Worm (Caenorhabditis elegans) whole organism, midembryonic: Measurements from ENCODE around the gene dpf-7.

ENCODE experiments used
- T22C8.4 ChIP-seq: fragments of 200-800 bp; sonication (Bioruptor generic); IDR thresholded peaks from 2 replicates; pipeline ENCODE4 v1.3.6; 2022; ENCODE audit warnings: missing genetic modification characterization, missing compliant biosample characterization
- cog-1 ChIP-seq: sonication (generic microtip); optimal IDR thresholded peaks from 2 replicates; lab custom pipeline; 2016; ENCODE audit warnings: missing genetic modification characterization, missing compliant biosample characterization
- flt-1 ChIP-seq: fragments of 200-800 bp; sonication (Bioruptor generic); IDR thresholded peaks from 2 replicates; pipeline ENCODE4 v1.3.6; 2022; ENCODE audit warnings: missing genetic modification characterization, missing compliant biosample characterization
- klf-2 ChIP-seq: fragments of 200-800 bp; sonication (Bioruptor generic); conservative IDR thresholded peaks from 2 replicates; pipeline ENCODE4 v1.3.6; 2022; ENCODE audit warnings: missing genetic modification reagents, missing genetic modification characterization, missing compliant biosample characterization
- med-1 ChIP-seq: sonication (generic microtip); optimal IDR thresholded peaks from 2 replicates; lab custom pipeline; 2017; ENCODE audit warnings: missing genetic modification characterization, mild to moderate bottlenecking, missing compliant biosample characterization, antibody characterized with exemption, missing genetic modification reagents; ENCODE audit not compliant: insufficient read depth
- ref-1 ChIP-seq: fragments of 200-800 bp; sonication (Bioruptor generic); conservative IDR thresholded peaks from 2 replicates; pipeline ENCODE4 v1.3.6; 2022; ENCODE audit warnings: missing genetic modification reagents, missing genetic modification characterization, missing compliant biosample characterization
- tab-1 ChIP-seq: fragments of 200-800 bp; sonication (Bioruptor generic); IDR thresholded peaks from 2 replicates; pipeline ENCODE4 v1.3.6; 2022; ENCODE audit warnings: missing genetic modification characterization, missing compliant biosample characterization
- ztf-23 ChIP-seq: fragments of 200-800 bp; sonication (Bioruptor generic); IDR thresholded peaks from 2 replicates; pipeline ENCODE4 v1.3.6; 2022; ENCODE audit warnings: missing genetic modification reagents, missing genetic modification characterization, missing compliant biosample characterization
- ztf-29 ChIP-seq: fragments of 200-800 bp; sonication (Bioruptor generic); IDR thresholded peaks from 2 replicates; pipeline ENCODE4 v1.3.6; 2022; ENCODE audit warnings: missing genetic modification reagents, missing genetic modification characterization, missing compliant biosample characterization

dpf-7 gene

DNA sequence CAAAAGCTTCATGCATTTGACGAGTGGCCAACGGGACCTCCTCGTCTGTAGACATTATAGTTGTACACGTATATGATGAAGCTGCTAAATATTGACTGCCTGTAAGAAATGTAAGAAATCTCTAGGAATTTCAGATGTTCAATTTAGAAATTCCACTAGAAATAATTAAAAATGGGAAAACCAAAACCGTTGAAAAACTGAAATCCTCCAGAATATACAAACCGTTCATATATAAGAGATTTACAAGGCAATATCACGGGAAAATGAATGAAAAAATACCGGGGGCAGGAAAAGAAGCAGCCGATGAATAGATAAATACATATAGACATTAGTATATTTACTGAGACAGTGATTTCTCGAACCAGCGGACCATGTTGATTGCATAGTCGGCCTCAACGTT, at the start of gene dpf-7:
TSS of gene dpf-7 (minus strand) at position 101 of the 400 bp plus-strand sequence.
- no peak for TF ChIP-seq klf-2
- no peak for TF ChIP-seq T22C8.4
- TF ChIP-seq ztf-29, result no peak
- no peak for TF ChIP-seq flt-1 (GFP tag; lab: Robert Waterston, UW)
- TF ChIP-seq ztf-23 (GFP tag; lab: Robert Waterston, UW), result no peak
- no peak for TF ChIP-seq ref-1 (GFP tag; lab: Robert Waterston, UW)
- no peak for TF ChIP-seq med-1 (GFP tag; lab: Kevin White, UChicago)
- TF ChIP-seq cog-1 (tag; lab: Kevin White, UChicago), result no peak
- no peak for TF ChIP-seq tab-1 (GFP tag; lab: Robert Waterston, UW)

DNA sequence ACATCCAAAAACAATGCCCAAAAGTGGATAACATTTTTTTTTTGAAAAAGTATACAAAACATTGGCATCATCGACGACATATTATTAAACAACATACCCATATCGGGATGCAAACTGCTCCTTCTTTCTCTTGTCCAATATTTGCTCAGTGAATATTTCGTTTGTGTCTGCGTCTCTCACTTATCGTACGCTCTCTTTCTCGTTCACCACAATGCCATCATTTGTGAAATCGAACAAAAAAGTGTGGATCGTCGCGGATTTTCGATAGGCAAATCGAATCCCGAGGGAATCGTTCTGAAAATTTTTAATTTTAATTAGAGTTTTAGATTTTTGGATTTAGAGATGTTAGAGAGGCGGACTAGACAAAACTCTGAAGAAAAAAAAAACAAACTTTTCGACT, 44.4 kb upstream of the dpf-7 start, which contains the start of gene tat-2:
TSS of gene tat-2 (minus strand) at position 101 of the 400 bp plus-strand sequence.
- TF ChIP-seq ztf-29 (no peak), klf-2 (no peak), ref-1 (GFP tag; lab: Robert Waterston, UW) (no peak), ztf-23 (GFP tag; lab: Robert Waterston, UW) (no peak), T22C8.4 (no peak), flt-1 (GFP tag; lab: Robert Waterston, UW) (no peak), med-1 (GFP tag; lab: Kevin White, UChicago) (no peak), tab-1 (GFP tag; lab: Robert Waterston, UW) (no peak), cog-1 (tag; lab: Kevin White, UChicago) (no peak)

DNA sequence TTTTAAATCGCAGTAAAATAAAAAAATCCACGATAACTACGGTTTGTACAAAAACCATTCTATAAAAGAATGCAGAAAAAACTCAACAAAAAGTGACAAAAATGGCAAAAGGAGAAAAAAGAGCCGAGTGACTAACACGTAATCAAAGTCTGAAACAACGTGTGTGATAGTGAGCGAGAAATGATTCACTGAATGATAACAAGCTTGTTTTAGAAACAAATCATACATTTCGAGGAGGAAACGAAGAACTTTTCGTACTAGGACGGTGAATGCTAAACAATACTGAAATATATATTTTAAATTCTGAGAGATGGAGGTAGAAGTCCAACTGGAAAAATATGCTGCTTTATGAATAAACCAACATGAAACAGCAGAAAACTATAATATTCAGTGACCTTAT, 39.6 kb upstream of the dpf-7 start:
- no peak for TF ChIP-seq tab-1 (GFP tag; lab: Robert Waterston, UW)
- TF ChIP-seq med-1 (GFP tag; lab: Kevin White, UChicago), result no peak
- TF ChIP-seq cog-1 (tag; lab: Kevin White, UChicago), result no peak
- TF ChIP-seq ztf-23 (GFP tag; lab: Robert Waterston, UW), result no peak
- TF ChIP-seq ztf-29, result no peak
- TF ChIP-seq T22C8.4, result no peak
- TF ChIP-seq ref-1 (GFP tag; lab: Robert Waterston, UW), result no peak
- TF ChIP-seq klf-2, result no peak
- TF ChIP-seq flt-1 (GFP tag; lab: Robert Waterston, UW), result no peak

DNA sequence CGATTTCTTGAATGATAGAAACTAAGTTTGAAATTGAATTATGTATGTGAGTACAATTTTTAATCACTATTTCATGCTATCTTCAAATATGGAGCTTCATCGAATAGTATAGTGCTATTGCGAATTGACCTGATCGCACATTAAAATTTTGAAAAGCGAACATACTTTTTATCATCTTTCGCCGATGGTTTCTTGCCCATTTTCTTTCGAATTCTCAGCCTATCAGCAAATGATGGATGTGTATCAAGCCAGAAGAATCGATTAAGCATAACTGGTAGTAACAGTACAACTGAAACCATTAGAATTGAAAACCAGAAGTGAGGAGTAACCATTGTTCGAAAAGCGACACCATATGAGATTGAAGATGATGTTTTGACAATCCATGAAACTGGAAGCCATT, 27.2 kb upstream of the dpf-7 start:
- TF ChIP-seq ztf-23 (GFP tag; lab: Robert Waterston, UW) (no peak), cog-1 (tag; lab: Kevin White, UChicago) (no peak), flt-1 (GFP tag; lab: Robert Waterston, UW) (no peak), ref-1 (GFP tag; lab: Robert Waterston, UW) (no peak), med-1 (GFP tag; lab: Kevin White, UChicago) (no peak), T22C8.4 (no peak), tab-1 (GFP tag; lab: Robert Waterston, UW) (no peak), ztf-29 (no peak), klf-2 (no peak)

- TF ChIP-seq cog-1 (tag; lab: Kevin White, UChicago), result no peak
- TF ChIP-seq tab-1 (GFP tag; lab: Robert Waterston, UW), result no peak
- no peak for TF ChIP-seq flt-1 (GFP tag; lab: Robert Waterston, UW)
- TF ChIP-seq klf-2, result no peak
- TF ChIP-seq ref-1 (GFP tag; lab: Robert Waterston, UW), result no peak
- TF ChIP-seq ztf-23 (GFP tag; lab: Robert Waterston, UW), result no peak
- no peak for TF ChIP-seq med-1 (GFP tag; lab: Kevin White, UChicago)
- TF ChIP-seq ztf-29, result no peak
- TF ChIP-seq T22C8.4, result no peak
Measured at ce11 chrIV:4827219-4827618, 24.8 kb upstream of the dpf-7 start, which contains the start of gene mpz-4. mpz-4 (minus strand) TSS chrIV:4827319.

DNA sequence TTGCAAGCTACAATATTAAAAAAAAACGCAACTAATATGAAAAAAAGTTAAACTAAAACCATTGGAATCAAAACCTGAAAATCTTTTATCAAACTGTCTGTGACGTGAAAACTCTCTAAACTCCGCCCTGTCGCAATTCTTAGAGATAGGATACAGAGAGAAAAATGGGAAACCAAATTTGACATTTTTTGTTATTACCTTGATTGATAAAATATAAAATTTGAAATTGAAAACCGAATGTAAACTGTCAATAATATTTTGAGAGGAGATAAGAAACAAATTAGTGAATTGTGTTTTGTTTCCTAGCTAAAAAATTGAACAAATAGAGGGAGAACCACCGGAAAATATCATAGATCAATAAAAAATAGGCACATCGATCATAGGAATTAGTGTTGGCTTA, 19.4 kb upstream of the dpf-7 start:
- TF ChIP-seq cog-1 (tag; lab: Kevin White, UChicago) (no peak), tab-1 (GFP tag; lab: Robert Waterston, UW) (no peak), ztf-23 (GFP tag; lab: Robert Waterston, UW) (no peak), med-1 (GFP tag; lab: Kevin White, UChicago) (no peak), flt-1 (GFP tag; lab: Robert Waterston, UW) (no peak), ref-1 (GFP tag; lab: Robert Waterston, UW) (no peak), ztf-29 (no peak), klf-2 (no peak), T22C8.4 (no peak)

DNA sequence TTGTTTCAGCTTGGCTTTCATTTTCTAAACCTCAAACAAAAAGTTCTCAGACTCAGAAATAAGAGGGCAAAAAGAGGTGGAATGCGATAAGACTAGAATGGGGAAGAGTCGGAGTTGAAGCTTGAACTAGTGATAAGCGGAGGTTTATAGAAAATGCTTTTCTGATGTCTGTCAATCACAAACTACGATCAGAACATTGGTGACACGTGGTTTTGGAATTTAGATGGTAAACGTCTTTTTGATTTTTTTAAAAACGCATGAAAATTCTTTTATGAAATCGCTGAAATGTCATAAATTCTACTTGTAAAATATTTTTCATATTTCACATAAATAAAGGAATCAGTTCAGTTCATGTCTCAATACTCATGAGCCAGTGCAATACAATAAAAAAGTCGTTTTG, 18.7 kb upstream of the dpf-7 start, which contains the start of gene H06H21.8:
TSS of gene H06H21.8 (minus strand) at position 78 of the 400 bp plus-strand sequence.
- TF ChIP-seq tab-1 (GFP tag; lab: Robert Waterston, UW) (no peak), ztf-29 (no peak), T22C8.4 (no peak), cog-1 (tag; lab: Kevin White, UChicago) (no peak), ref-1 (GFP tag; lab: Robert Waterston, UW) (no peak), flt-1 (GFP tag; lab: Robert Waterston, UW) (no peak), ztf-23 (GFP tag; lab: Robert Waterston, UW) (no peak), klf-2 (no peak), med-1 (GFP tag; lab: Kevin White, UChicago) (no peak)

- no peak for TF ChIP-seq ztf-29
- TF ChIP-seq klf-2, result no peak
Measured at ce11 chrIV:4814185-4814584, 11.8 kb upstream of the dpf-7 start, which contains the start of gene srw-94. srw-94 (plus strand) TSS chrIV:4814485.

- TF ChIP-seq ztf-29 (no peak), cog-1 (tag; lab: Kevin White, UChicago) (no peak), flt-1 (GFP tag; lab: Robert Waterston, UW) (no peak), ztf-23 (GFP tag; lab: Robert Waterston, UW) (no peak), med-1 (GFP tag; lab: Kevin White, UChicago) (no peak), klf-2 (no peak), T22C8.4 (no peak), tab-1 (GFP tag; lab: Robert Waterston, UW) (no peak), ref-1 (GFP tag; lab: Robert Waterston, UW) (no peak)
Measured at ce11 chrIV:4811863-4812262, 9.5 kb upstream of the dpf-7 start, which contains the start of gene srw-95. srw-95 (plus strand) TSS chrIV:4812075.
